Fruit fly (Drosophila melanogaster) whole organism, embryonic: ENCODE measurements around the gene Atac2.

Experiments used
- CG1024 ChIP-seq: fragments of 200-800 bp; sonication (Bioruptor generic); IDR thresholded peaks from 2 replicates; pipeline ENCODE4 v1.3.6; 2022; ENCODE audit warnings: missing biosample characterization, missing genetic modification characterization
- CG11398 ChIP-seq: fragments of 200-800 bp; sonication (Bioruptor generic); optimal IDR thresholded peaks from 2 replicates; lab custom pipeline; 2016; ENCODE audit warnings: missing biosample characterization, missing genetic modification characterization
- CG11723 ChIP-seq: fragments of 200-800 bp; sonication (Bioruptor generic); optimal IDR thresholded peaks from 2 replicates; lab custom pipeline; 2017; ENCODE audit warnings: missing biosample characterization, mild to moderate bottlenecking, missing genetic modification characterization
- CG12219 ChIP-seq: fragments of 200-800 bp; sonication (Bioruptor generic); optimal IDR thresholded peaks from 3 replicates; lab custom pipeline; 2018; ENCODE audit warnings: missing biosample characterization, mild to moderate bottlenecking, missing genetic modification characterization
- CG12236 ChIP-seq: fragments of 200-800 bp; sonication (Bioruptor generic); optimal IDR thresholded peaks from 2 replicates; lab custom pipeline; 2016; ENCODE audit warnings: missing biosample characterization, missing genetic modification characterization
- CG12299 ChIP-seq: fragments of 200-800 bp; sonication (Bioruptor generic); optimal IDR thresholded peaks from 2 replicates; lab custom pipeline; 2018; ENCODE audit warnings: missing biosample characterization, mild to moderate bottlenecking, missing genetic modification characterization
- CG14710 ChIP-seq: fragments of 200-800 bp; sonication (Bioruptor generic); optimal IDR thresholded peaks from 3 replicates; lab custom pipeline; 2019; ENCODE audit warnings: missing biosample characterization, mild to moderate bottlenecking, missing genetic modification characterization, moderate library complexity
- CG17361 ChIP-seq: fragments of 200-800 bp; sonication (Bioruptor generic); IDR thresholded peaks from 3 replicates; pipeline ENCODE4 v1.3.6; 2022; ENCODE audit warnings: missing biosample characterization, missing genetic modification characterization
- CG17829 ChIP-seq: fragments of 200-800 bp; optimal IDR thresholded peaks from 2 replicates; lab custom pipeline; 2019; ENCODE audit warnings: missing biosample characterization, mild to moderate bottlenecking, missing genetic modification characterization, moderate library complexity
- CG18599 ChIP-seq: fragments of 200-800 bp; sonication (Bioruptor generic); optimal IDR thresholded peaks from 3 replicates; lab custom pipeline; 2017; ENCODE audit warnings: missing biosample characterization, missing genetic modification characterization, mild to moderate bottlenecking, moderate library complexity, missing genetic modification reagents
- CG34224 ChIP-seq: fragments of 200-800 bp; sonication (Bioruptor generic); IDR thresholded peaks from 3 replicates; pipeline ENCODE4 v1.3.6; 2022; ENCODE audit warnings: missing biosample characterization, missing genetic modification characterization; ENCODE audit not compliant: partially characterized antibody
- CG34376 ChIP-seq: fragments of 200-800 bp; sonication (Bioruptor generic); optimal IDR thresholded peaks from 2 replicates; lab custom pipeline; 2018; ENCODE audit warnings: missing biosample characterization, mild to moderate bottlenecking, missing genetic modification characterization
- CG3847 ChIP-seq: fragments of 200-800 bp; sonication (Bioruptor generic); IDR thresholded peaks from 2 replicates; pipeline ENCODE4 v1.3.6; 2022; ENCODE audit warnings: missing biosample characterization, missing genetic modification characterization
- CG6254 ChIP-seq: fragments of 200-800 bp; sonication (Bioruptor generic); optimal IDR thresholded peaks from 3 replicates; lab custom pipeline; 2017; ENCODE audit warnings: mild to moderate bottlenecking, missing biosample characterization, missing genetic modification reagents, missing genetic modification characterization
- CG6272 ChIP-seq: fragments of 200-800 bp; sonication (Bioruptor generic); IDR thresholded peaks from 2 replicates; pipeline ENCODE4 v1.3.6; 2022; ENCODE audit warnings: missing biosample characterization, missing genetic modification characterization
- CG8089 ChIP-seq: fragments of 200-800 bp; sonication (Bioruptor generic); optimal IDR thresholded peaks from 3 replicates; lab custom pipeline; 2016; ENCODE audit warnings: missing biosample characterization, missing genetic modification characterization
- CG8290 ChIP-seq, 3 experiments: fragments of 200-800 bp; sonication (Bioruptor generic); optimal IDR thresholded peaks; 2 replicates each; lab custom pipeline; 2016 to 2019; ENCODE audit warnings: missing biosample characterization in 3 of 3, missing genetic modification characterization in 3 of 3, mild to moderate bottlenecking in 2 of 3, moderate library complexity in 1 of 3
- CG9727 ChIP-seq: fragments of 200-800 bp; sonication (Bioruptor generic); optimal IDR thresholded peaks from 3 replicates; lab custom pipeline; 2017; ENCODE audit warnings: missing biosample characterization, mild to moderate bottlenecking, missing genetic modification characterization
- CTCF ChIP-seq: fragments of 200-800 bp; sonication (Bioruptor generic); optimal IDR thresholded peaks from 2 replicates; lab custom pipeline; 2017; ENCODE audit warnings: missing biosample characterization, mild to moderate bottlenecking, missing genetic modification characterization, moderate library complexity
- D ChIP-seq, 2 experiments: fragments of 200-800 bp in 1 of 2; fragments of >200 bp in 1 of 2; sonication (Bioruptor generic) in 1 of 2; optimal IDR thresholded peaks; 2 replicates in 1 of 2; 3 replicates in 1 of 2; lab custom pipeline; 2017; ENCODE audit warnings: mild to moderate bottlenecking in 1 of 2, missing biosample characterization in 1 of 2, missing genetic modification characterization in 1 of 2, missing genetic modification reagents in 1 of 2
- Dll ChIP-seq: fragments of 200-800 bp; sonication (Bioruptor generic); IDR thresholded peaks from 4 replicates; pipeline ENCODE4 v1.3.6; 2022; ENCODE audit warnings: missing biosample characterization, missing genetic modification characterization; ENCODE audit not compliant: partially characterized antibody
- Doc2 ChIP-seq: fragments of 200-800 bp; sonication (Bioruptor generic); IDR thresholded peaks from 2 replicates; pipeline ENCODE4 v1.3.6; 2022; ENCODE audit warnings: missing biosample characterization, missing genetic modification characterization
- Gsc ChIP-seq: fragments of 200-800 bp; sonication (Bioruptor generic); IDR thresholded peaks from 2 replicates; pipeline ENCODE4 v1.3.6; 2022; ENCODE audit warnings: missing biosample characterization, missing genetic modification characterization
- Hr3 ChIP-seq: fragments of 200-800 bp; sonication (Bioruptor generic); optimal IDR thresholded peaks from 3 replicates; lab custom pipeline; 2016; ENCODE audit warnings: missing biosample characterization, missing genetic modification characterization
- Jarid2 ChIP-seq: fragments of 200-800 bp; sonication (Bioruptor generic); optimal IDR thresholded peaks from 3 replicates; lab custom pipeline; 2017; ENCODE audit warnings: mild to moderate bottlenecking, missing biosample characterization, missing genetic modification reagents, missing genetic modification characterization
- Lpt ChIP-seq: fragments of >200 bp; optimal IDR thresholded peaks from 2 replicates; lab custom pipeline; 2018; ENCODE audit warnings: missing biosample characterization, missing genetic modification characterization
- Mad ChIP-seq: fragments of 200-800 bp; sonication (Bioruptor generic); optimal IDR thresholded peaks from 2 replicates; lab custom pipeline; 2016; ENCODE audit warnings: missing biosample characterization, missing genetic modification characterization
- Myb ChIP-seq: fragments of 200-800 bp; sonication (Bioruptor generic); optimal IDR thresholded peaks from 2 replicates; lab custom pipeline; 2016; ENCODE audit warnings: missing biosample characterization, missing genetic modification characterization
- NFAT ChIP-seq: fragments of 200-800 bp; sonication (Bioruptor generic); IDR thresholded peaks from 2 replicates; pipeline ENCODE4 v1.3.6; 2022; ENCODE audit warnings: missing biosample characterization, missing genetic modification characterization
- Nf-YA ChIP-seq: fragments of 200-800 bp; sonication (Bioruptor generic); IDR thresholded peaks from 2 replicates; pipeline ENCODE4 v1.3.6; 2022; ENCODE audit warnings: missing biosample characterization, missing genetic modification characterization
- NfI ChIP-seq: fragments of 200-800 bp; sonication (Bioruptor generic); optimal IDR thresholded peaks from 3 replicates; lab custom pipeline; 2018; ENCODE audit warnings: missing biosample characterization, mild to moderate bottlenecking, missing genetic modification characterization, moderate library complexity
- Rfx ChIP-seq: fragments of 200-800 bp; sonication (Bioruptor generic); IDR thresholded peaks from 2 replicates; pipeline ENCODE4 v1.3.6; 2022; ENCODE audit warnings: missing biosample characterization, missing genetic modification characterization
- Ssrp ChIP-seq: fragments of 200-800 bp; sonication (Bioruptor generic); optimal IDR thresholded peaks from 2 replicates; lab custom pipeline; 2018; ENCODE audit warnings: missing biosample characterization, mild to moderate bottlenecking, missing genetic modification characterization, moderate library complexity
- abd-A ChIP-seq: fragments of 200-800 bp; sonication (Bioruptor generic); optimal IDR thresholded peaks from 3 replicates; lab custom pipeline; 2019; ENCODE audit warnings: missing biosample characterization, mild to moderate bottlenecking, missing genetic modification characterization, moderate library complexity
- ato ChIP-seq: fragments of 200-800 bp; sonication (Bioruptor generic); IDR thresholded peaks from 2 replicates; pipeline ENCODE4 v1.3.6; 2022; ENCODE audit warnings: missing biosample characterization, missing genetic modification characterization; ENCODE audit not compliant: partially characterized antibody
- bowl ChIP-seq: fragments of 200-800 bp; sonication (Bioruptor generic); IDR thresholded peaks from 2 replicates; pipeline ENCODE4 v1.3.6; 2022; ENCODE audit warnings: missing biosample characterization, missing genetic modification characterization
- ems ChIP-seq: fragments of 200-800 bp; sonication (Bioruptor generic); optimal IDR thresholded peaks from 3 replicates; lab custom pipeline; 2016; ENCODE audit warnings: missing biosample characterization, missing genetic modification characterization
- ftz-f1 ChIP-seq: fragments of 200-800 bp; sonication (Bioruptor generic); optimal IDR thresholded peaks from 2 replicates; lab custom pipeline; 2016; ENCODE audit warnings: missing biosample characterization, missing genetic modification characterization
- h ChIP-seq: fragments of >200 bp; optimal IDR thresholded peaks from 2 replicates; lab custom pipeline; 2017
- her ChIP-seq: fragments of 200-800 bp; sonication (Bioruptor generic); optimal IDR thresholded peaks from 2 replicates; lab custom pipeline; 2016; ENCODE audit warnings: missing biosample characterization, missing genetic modification characterization
- lbe ChIP-seq: fragments of 200-800 bp; sonication (Bioruptor generic); optimal IDR thresholded peaks from 2 replicates; lab custom pipeline; 2016; ENCODE audit warnings: missing biosample characterization, mild to moderate bottlenecking, missing genetic modification characterization
- nerfin-1 ChIP-seq: fragments of 200-800 bp; sonication (Bioruptor generic); optimal IDR thresholded peaks from 3 replicates; lab custom pipeline; 2019; ENCODE audit warnings: missing biosample characterization, mild to moderate bottlenecking, missing genetic modification characterization, moderate library complexity
- odd ChIP-seq: fragments of 200-800 bp; sonication (Bioruptor generic); optimal IDR thresholded peaks from 2 replicates; lab custom pipeline; 2017; ENCODE audit warnings: missing biosample characterization, mild to moderate bottlenecking, missing genetic modification characterization
- rib ChIP-seq: fragments of 200-800 bp; sonication (Bioruptor generic); IDR thresholded peaks from 2 replicates; pipeline ENCODE4 v1.3.6; 2022; ENCODE audit warnings: missing biosample characterization, missing genetic modification characterization
- sc ChIP-seq, 3 experiments: fragments of >200 bp in 2 of 3; fragments of 200-800 bp in 1 of 3; sonication (Bioruptor generic) in 1 of 3; optimal IDR thresholded peaks; 2 replicates in 2 of 3; 3 replicates in 1 of 3; lab custom pipeline; 2017; ENCODE audit warnings: mild to moderate bottlenecking in 1 of 3, missing biosample characterization in 1 of 3, missing genetic modification characterization in 1 of 3, missing genetic modification reagents in 1 of 3
- scrt ChIP-seq: fragments of 200-800 bp; sonication (Bioruptor generic); optimal IDR thresholded peaks from 2 replicates; lab custom pipeline; 2018; ENCODE audit warnings: missing biosample characterization, mild to moderate bottlenecking, missing genetic modification characterization, moderate library complexity
- stc ChIP-seq: fragments of 200-800 bp; sonication (Bioruptor generic); IDR thresholded peaks from 2 replicates; pipeline ENCODE4 v1.3.6; 2022; ENCODE audit warnings: missing biosample characterization, missing genetic modification characterization
- vfl ChIP-seq: fragments of 200-800 bp; sonication (Bioruptor generic); optimal IDR thresholded peaks from 2 replicates; lab custom pipeline; 2016; ENCODE audit warnings: missing biosample characterization, missing genetic modification characterization
- vvl ChIP-seq: fragments of 200-800 bp; sonication (Bioruptor generic); IDR thresholded peaks from 2 replicates; pipeline ENCODE4 v1.3.6; 2022; ENCODE audit warnings: missing biosample characterization, missing genetic modification characterization
- zen2 ChIP-seq: fragments of 200-800 bp; sonication (Bioruptor generic); IDR thresholded peaks from 3 replicates; pipeline ENCODE4 v1.3.6; 2022; ENCODE audit warnings: missing biosample characterization, missing genetic modification characterization; ENCODE audit not compliant: partially characterized antibody

Atac2 gene

dm6 chr2L:18563020-18563546, 49.0 kb downstream of the Atac2 start (continued):
- TF ChIP-seq CG17829 (tag; lab: Kevin White, UChicago) (no peak), CG14710 (tag; lab: Kevin White, UChicago) (no peak), D (optimal IDR thresholded peaks at IDR 0.05; lab: Kevin White, UChicago) (no peak), D (GFP tag; optimal IDR thresholded peaks at IDR 0.05; lab: Kevin White, UChicago) (no peak), NFAT (no peak), ftz-f1 (GFP tag; lab: Kevin White, UChicago) (peak; percentile 15), ems (GFP tag; lab: Kevin White, UChicago) (no peak), CG12299 (tag; lab: Kevin White, UChicago) (no peak), CG34224 (GFP tag; lab: Robert Waterston, UW) (peak; percentile 45; the same call in 2 of the 3 replicates), rib (GFP tag; lab: Robert Waterston, UW) (no peak), zen2 (GFP tag; lab: Robert Waterston, UW) (peak; percentile 59; the same call in 2 of the 3 replicates), Dll (GFP tag; lab: Robert Waterston, UW) (no peak), Gsc (GFP tag; lab: Robert Waterston, UW) (no peak), Myb (no peak), Ssrp (tag; lab: Kevin White, UChicago) (no peak), vvl (peak; percentile 55; the same call in 1 of the 2 replicates), CG11398 (GFP tag; lab: Kevin White, UChicago) (no peak), CG18599 (GFP tag; lab: Kevin White, UChicago) (peak; percentile 14), CG6254 (GFP tag; lab: Kevin White, UChicago) (no peak), abd-A (peak; percentile 80), CTCF (GFP tag; lab: Kevin White, UChicago) (no peak), Mad (GFP tag; lab: Kevin White, UChicago) (no peak), CG8089 (GFP tag; lab: Kevin White, UChicago) (no peak), Rfx (GFP tag; lab: Robert Waterston, UW) (no peak), nerfin-1 (tag; lab: Kevin White, UChicago) (peak; percentile 4), CG11723 (no peak), scrt (peak; percentile 65), stc (GFP tag; lab: Robert Waterston, UW) (no peak), her (GFP tag; lab: Kevin White, UChicago) (peak; percentile 10), Nf-YA (GFP tag; lab: Robert Waterston, UW) (no peak), CG9727 (GFP tag; lab: Kevin White, UChicago) (no peak), NfI (GFP tag; lab: Kevin White, UChicago) (peak; percentile 20), h (lab: Kevin White, UChicago) (no peak), CG17361 (GFP tag; lab: Robert Waterston, UW) (peak; percentile 35; the same call in 2 of the 3 replicates), CG1024 (GFP tag; lab: Robert Waterston, UW) (no peak), Lpt (GFP tag; lab: Kevin White, UChicago) (no peak), vfl (GFP tag; lab: Kevin White, UChicago) (no peak), CG12236 (no peak), lbe (GFP tag; lab: Kevin White, UChicago) (no peak), odd (GFP tag; lab: Kevin White, UChicago) (peak; percentile 18), Hr3 (GFP tag; lab: Kevin White, UChicago) (no peak), Jarid2 (GFP tag; lab: Kevin White, UChicago) (peak; percentile 97), CG8290 (GFP tag; optimal IDR thresholded peaks at IDR 0.05; lab: Kevin White, UChicago) (no peak), CG8290 (tag; optimal IDR thresholded peaks at IDR 0.05; lab: Kevin White, UChicago) (peak; percentile 11 to 12), CG34376 (GFP tag; lab: Kevin White, UChicago) (peak; percentile 73), CG3847 (no peak), Doc2 (GFP tag; lab: Robert Waterston, UW) (no peak), bowl (GFP tag; lab: Robert Waterston, UW) (no peak), sc (optimal IDR thresholded peaks at IDR 0.05; lab: Kevin White, UChicago) (no peak), sc (GFP tag; optimal IDR thresholded peaks at IDR 0.05; lab: Kevin White, UChicago) (no peak), CG6272 (GFP tag; lab: Robert Waterston, UW) (no peak), CG12219 (no peak), ato (GFP tag; lab: Robert Waterston, UW) (no peak)
